Worm (Caenorhabditis elegans): Measurements from ENCODE around the gene Y45F10C.2.
A peak's percentile ranks its signal among the peaks of the same experiment; 100 is the strongest.

ce11 chrIV:13702681-13703080, 40.2 kb upstream of the Y45F10C.2 start:
- no peak for TF ChIP-seq lin-13 (GFP tag; optimal IDR thresholded peaks at IDR 0.05)
- TF ChIP-seq unc-62 (GFP tag; optimal IDR thresholded peaks at IDR 0.05) = peak; percentile 2
- no peak for TF ChIP-seq nhr-237 (tag; optimal IDR thresholded peaks at IDR 0.05)
- TF ChIP-seq fos-1 (tag; optimal IDR thresholded peaks at IDR 0.05) = no peak
- peak; percentile 29 for TF ChIP-seq Y55F3AM.14 (GFP tag; optimal IDR thresholded peaks at IDR 0.05)
- no peak for TF ChIP-seq skn-1 (tag; optimal IDR thresholded peaks at IDR 0.05)
- TF ChIP-seq snpc-4 (tag; optimal IDR thresholded peaks at IDR 0.05) = no peak
- TF ChIP-seq aly-2 (tag; optimal IDR thresholded peaks at IDR 0.05) = no peak
- TF ChIP-seq elt-1 (tag; optimal IDR thresholded peaks at IDR 0.05) = no peak
- TF ChIP-seq sem-4 (tag; optimal IDR thresholded peaks at IDR 0.05) = no peak
- no peak for TF ChIP-seq nhr-6 (tag; optimal IDR thresholded peaks at IDR 0.05)
- no peak for TF ChIP-seq nhr-77 (tag; optimal IDR thresholded peaks at IDR 0.05)
- TF ChIP-seq ceh-82 (tag; optimal IDR thresholded peaks at IDR 0.05) = no peak
- no peak for TF ChIP-seq mdl-1 (tag; optimal IDR thresholded peaks at IDR 0.05)
